Worm (Caenorhabditis elegans) whole organism, young adult: ENCODE measurements around the gene T09E8.4.

ENCODE experiments used
- B0019.2 ChIP-seq: fragments of 200-800 bp; sonication (Bioruptor generic); conservative IDR thresholded peaks from 2 replicates; pipeline ENCODE4 v1.3.6; 2022; ENCODE audit warnings: missing genetic modification reagents, missing genetic modification characterization, missing compliant biosample characterization
- F22D6.2 ChIP-seq: sonication (generic microtip); optimal IDR thresholded peaks from 2 replicates; lab custom pipeline; 2016; ENCODE audit warnings: mild to moderate bottlenecking, missing genetic modification characterization, missing compliant biosample characterization
- F33H1.4 ChIP-seq: fragments of 200-800 bp; sonication (Bioruptor generic); IDR thresholded peaks from 2 replicates; pipeline ENCODE4 v1.3.6; 2022; ENCODE audit warnings: missing genetic modification reagents, missing genetic modification characterization, missing compliant biosample characterization
- F37B4.10 ChIP-seq: fragments of 200-800 bp; sonication (Bioruptor generic); IDR thresholded peaks from 2 replicates; pipeline ENCODE4 v1.3.6; 2022; ENCODE audit warnings: missing genetic modification characterization, missing compliant biosample characterization
- F57A8.1 ChIP-seq: fragments of 200-800 bp; sonication (Bioruptor generic); optimal IDR thresholded peaks from 2 replicates; lab custom pipeline; 2018; ENCODE audit warnings: mild to moderate bottlenecking, missing genetic modification characterization, moderate library complexity, missing compliant biosample characterization
- Y53F4B.3 ChIP-seq: fragments of 200-800 bp; sonication (Bioruptor generic); IDR thresholded peaks from 2 replicates; pipeline ENCODE4 v1.3.6; 2022; ENCODE audit warnings: missing genetic modification reagents, missing genetic modification characterization, missing compliant biosample characterization
- atf-7 ChIP-seq: sonication (generic microtip); optimal IDR thresholded peaks from 2 replicates; lab custom pipeline; 2017; ENCODE audit warnings: mild to moderate bottlenecking, missing genetic modification characterization, missing compliant biosample characterization
- bed-2 ChIP-seq: fragments of 200-800 bp; sonication (Bioruptor generic); IDR thresholded peaks from 2 replicates; pipeline ENCODE4 v1.3.6; 2022; ENCODE audit warnings: missing genetic modification reagents, missing genetic modification characterization, missing compliant biosample characterization
- cebp-2 ChIP-seq: fragments of 200-800 bp; sonication (Bioruptor generic); IDR thresholded peaks from 2 replicates; pipeline ENCODE4 v1.3.6; 2022; ENCODE audit warnings: missing genetic modification characterization, missing compliant biosample characterization
- ceh-40 ChIP-seq: fragments of 200-800 bp; sonication (Bioruptor generic); IDR thresholded peaks from 2 replicates; pipeline ENCODE4 v1.3.6; 2022; ENCODE audit warnings: missing genetic modification characterization, missing compliant biosample characterization
- ceh-91 ChIP-seq: fragments of 200-800 bp; sonication (Bioruptor generic); IDR thresholded peaks from 2 replicates; pipeline ENCODE4 v1.3.6; 2022; ENCODE audit warnings: missing genetic modification reagents, missing genetic modification characterization, missing compliant biosample characterization
- chd-7 ChIP-seq: sonication (generic microtip); optimal IDR thresholded peaks from 2 replicates; lab custom pipeline; 2016; ENCODE audit warnings: mild to moderate bottlenecking, missing genetic modification characterization, moderate library complexity, missing compliant biosample characterization
- dox-1 ChIP-seq: fragments of 200-800 bp; sonication (Bioruptor generic); IDR thresholded peaks from 2 replicates; pipeline ENCODE4 v1.3.6; 2022; ENCODE audit warnings: missing genetic modification reagents, missing genetic modification characterization, missing compliant biosample characterization
- dpl-1 ChIP-seq: fragments of 150-350 bp; optimal IDR thresholded peaks from 2 replicates; lab custom pipeline; 2014; ENCODE audit warnings: missing biosample characterization, missing genetic modification reagents, missing genetic modification characterization
- efl-1 ChIP-seq: fragments of 150-350 bp; optimal IDR thresholded peaks from 2 replicates; lab custom pipeline; 2014; ENCODE audit warnings: missing biosample characterization, missing genetic modification reagents, missing genetic modification characterization
- ekl-4 ChIP-seq: fragments of 200-800 bp; sonication (Bioruptor generic); IDR thresholded peaks from 2 replicates; pipeline ENCODE4 v1.3.6; 2022; ENCODE audit warnings: missing genetic modification reagents, missing genetic modification characterization, missing compliant biosample characterization
- gei-17 ChIP-seq: fragments of 200-800 bp; sonication (Bioruptor generic); optimal IDR thresholded peaks from 2 replicates; lab custom pipeline; 2018; ENCODE audit warnings: mild to moderate bottlenecking, missing genetic modification characterization, missing compliant biosample characterization
- hmg-20 ChIP-seq: fragments of 200-800 bp; sonication (Bioruptor generic); IDR thresholded peaks from 2 replicates; pipeline ENCODE4 v1.3.6; 2022; ENCODE audit warnings: missing genetic modification reagents, missing genetic modification characterization, missing compliant biosample characterization
- hrde-1 ChIP-seq: sonication (generic microtip); optimal IDR thresholded peaks from 2 replicates; lab custom pipeline; 2016; ENCODE audit warnings: missing genetic modification characterization, mild to moderate bottlenecking, missing compliant biosample characterization, moderate library complexity, missing genotype, missing genetic modification reagents, borderline replicate concordance
- lag-1 ChIP-seq: fragments of 200-800 bp; sonication (Bioruptor generic); IDR thresholded peaks from 2 replicates; pipeline ENCODE4 v1.3.6; 2022; ENCODE audit warnings: missing genetic modification reagents, missing genetic modification characterization, missing compliant biosample characterization
- lin-26 ChIP-seq: fragments of 200-800 bp; sonication (Bioruptor generic); IDR thresholded peaks from 2 replicates; pipeline ENCODE4 v1.3.6; 2022; ENCODE audit warnings: missing genetic modification reagents, missing genetic modification characterization, missing compliant biosample characterization
- lin-35 ChIP-seq, 3 experiments: fragments of 150-350 bp in 2 of 3; sonication (generic microtip) in 1 of 3; optimal IDR thresholded peaks; 2 replicates each; lab custom pipeline; 2014 to 2018; ENCODE audit warnings: missing biosample characterization in 3 of 3, missing genetic modification characterization in 3 of 3, missing genetic modification reagents in 3 of 3
- lin-40 ChIP-seq: sonication (generic microtip); optimal IDR thresholded peaks from 2 replicates; lab custom pipeline; 2016; ENCODE audit warnings: missing genetic modification characterization, mild to moderate bottlenecking, missing compliant biosample characterization, missing genotype, missing genetic modification reagents
- lin-54 ChIP-seq: fragments of 200-800 bp; sonication (Bioruptor generic); optimal IDR thresholded peaks from 2 replicates; lab custom pipeline; 2018; ENCODE audit warnings: mild to moderate bottlenecking, missing genetic modification characterization, missing compliant biosample characterization
- lsl-1 ChIP-seq: fragments of 200-800 bp; sonication (Bioruptor generic); optimal IDR thresholded peaks from 2 replicates; lab custom pipeline; 2018; ENCODE audit warnings: mild to moderate bottlenecking, missing genetic modification characterization, moderate library complexity, missing compliant biosample characterization
- madf-10 ChIP-seq: sonication (generic microtip); optimal IDR thresholded peaks from 2 replicates; lab custom pipeline; 2016; ENCODE audit warnings: mild to moderate bottlenecking, missing genetic modification characterization, missing compliant biosample characterization
- madf-3 ChIP-seq: fragments of 200-800 bp; sonication (Bioruptor generic); IDR thresholded peaks from 2 replicates; pipeline ENCODE4 v1.3.6; 2022; ENCODE audit warnings: missing genetic modification reagents, missing genetic modification characterization, missing compliant biosample characterization
- madf-6 ChIP-seq: fragments of 200-800 bp; sonication (Bioruptor generic); IDR thresholded peaks from 2 replicates; pipeline ENCODE4 v1.3.6; 2022; ENCODE audit warnings: missing genetic modification reagents, missing genetic modification characterization, missing compliant biosample characterization
- madf-8 ChIP-seq: fragments of 200-800 bp; sonication (Bioruptor generic); conservative IDR thresholded peaks from 2 replicates; pipeline ENCODE4 v1.3.6; 2022; ENCODE audit warnings: missing genetic modification reagents, missing genetic modification characterization, missing compliant biosample characterization
- mcd-1 ChIP-seq: fragments of 200-800 bp; sonication (Bioruptor generic); IDR thresholded peaks from 2 replicates; pipeline ENCODE4 v1.3.6; 2022; ENCODE audit warnings: missing genetic modification reagents, missing genetic modification characterization, missing compliant biosample characterization
- nfyb-1 ChIP-seq: fragments of 200-800 bp; sonication (Bioruptor generic); IDR thresholded peaks from 2 replicates; pipeline ENCODE4 v1.3.6; 2022; ENCODE audit warnings: missing genetic modification reagents, missing genetic modification characterization, missing compliant biosample characterization
- nhr-179 ChIP-seq: sonication (generic microtip); optimal IDR thresholded peaks from 2 replicates; lab custom pipeline; 2016; ENCODE audit warnings: mild to moderate bottlenecking, missing genetic modification characterization, missing compliant biosample characterization
- nhr-80 ChIP-seq: sonication (generic microtip); optimal IDR thresholded peaks from 2 replicates; lab custom pipeline; 2016; ENCODE audit warnings: missing genetic modification characterization, missing compliant biosample characterization
- sptf-2 ChIP-seq: fragments of 200-800 bp; sonication (Bioruptor generic); optimal IDR thresholded peaks from 2 replicates; lab custom pipeline; 2018; ENCODE audit warnings: mild to moderate bottlenecking, missing genetic modification characterization, missing compliant biosample characterization
- tbx-9 ChIP-seq: sonication (generic microtip); optimal IDR thresholded peaks from 2 replicates; lab custom pipeline; 2016; ENCODE audit warnings: borderline replicate concordance, missing genetic modification characterization, inconsistent platforms, missing compliant biosample characterization
- ztf-25 ChIP-seq: fragments of 200-800 bp; sonication (Bioruptor generic); IDR thresholded peaks from 2 replicates; pipeline ENCODE4 v1.3.6; 2022; ENCODE audit warnings: missing genetic modification reagents, missing genetic modification characterization, missing compliant biosample characterization
- ztf-3 ChIP-seq: fragments of 200-800 bp; sonication (Bioruptor generic); optimal IDR thresholded peaks from 2 replicates; lab custom pipeline; 2018; ENCODE audit warnings: mild to moderate bottlenecking, missing genetic modification characterization, missing compliant biosample characterization

Gene T09E8.4

ce11 chrV:13152575-13152974 lies 31.5 kb downstream of the T09E8.4 start, which contains the start of gene noca-1:
noca-1 (plus strand) TSS chrV:13152919.
- TF ChIP-seq lin-35 (GFP tag; optimal IDR thresholded peaks at IDR 0.05; lab: Kevin White, UChicago) (no peak), F22D6.2 (no peak), Y53F4B.3 (GFP tag; lab: Robert Waterston, UW) (no peak), gei-17 (GFP tag; lab: Kevin White, UChicago) (no peak), efl-1 (peak; percentile 57), dpl-1 (GFP tag; lab: Kevin White, UChicago) (peak; percentile 40), lsl-1 (peak; percentile 56), sptf-2 (GFP tag; lab: Kevin White, UChicago) (no peak), madf-3 (no peak), nfyb-1 (GFP tag; lab: Robert Waterston, UW) (no peak), bed-2 (no peak), tbx-9 (tag; lab: Kevin White, UChicago) (no peak), madf-6 (GFP tag; lab: Robert Waterston, UW) (no peak), ekl-4 (GFP tag; lab: Robert Waterston, UW) (no peak), F37B4.10 (GFP tag; lab: Robert Waterston, UW) (no peak), ztf-3 (GFP tag; lab: Kevin White, UChicago) (no peak), madf-10 (no peak), lin-26 (GFP tag; lab: Robert Waterston, UW) (no peak), atf-7 (tag; lab: Kevin White, UChicago) (no peak), nhr-80 (no peak), cebp-2 (GFP tag; lab: Robert Waterston, UW) (no peak), F33H1.4 (GFP tag; lab: Robert Waterston, UW) (peak; percentile 47), ceh-91 (GFP tag; lab: Robert Waterston, UW) (0 out of 2 replicates have a peak, but pooled peaks have one; percentile 37), madf-8 (0 out of 2 replicates have a peak, but pooled peaks have one; percentile 7), lin-40 (no peak), mcd-1 (GFP tag; lab: Robert Waterston, UW) (no peak), B0019.2 (no peak), lin-54 (GFP tag; lab: Kevin White, UChicago) (no peak)

ce11 chrV:13138681-13139080 lies 45.4 kb downstream of the T09E8.4 start, which contains the start of gene dhc-3:
dhc-3 (plus strand) TSS chrV:13138981.
- TF ChIP-seq chd-7 (no peak), Y53F4B.3 (GFP tag; lab: Robert Waterston, UW) (no peak), lag-1 (GFP tag; lab: Robert Waterston, UW) (no peak), ztf-25 (no peak), dox-1 (GFP tag; lab: Robert Waterston, UW) (no peak), nhr-179 (tag; lab: Kevin White, UChicago) (no peak), ekl-4 (GFP tag; lab: Robert Waterston, UW) (no peak), hrde-1 (tag; lab: Kevin White, UChicago) (no peak), hmg-20 (GFP tag; lab: Robert Waterston, UW) (no peak), F57A8.1 (no peak)

- peak; percentile 81 for TF ChIP-seq nhr-80
- TF ChIP-seq ceh-40 (GFP tag; lab: Robert Waterston, UW) = no peak
These were observed 46.1 kb downstream of the T09E8.4 start, which contains the start of gene clec-41 for ce11 chrV:13137955-13138354. clec-41 (minus strand) TSS chrV:13138101.
